Worm (Caenorhabditis elegans): ENCODE measurements around the gene fip-3.

Gene fip-3

DNA sequence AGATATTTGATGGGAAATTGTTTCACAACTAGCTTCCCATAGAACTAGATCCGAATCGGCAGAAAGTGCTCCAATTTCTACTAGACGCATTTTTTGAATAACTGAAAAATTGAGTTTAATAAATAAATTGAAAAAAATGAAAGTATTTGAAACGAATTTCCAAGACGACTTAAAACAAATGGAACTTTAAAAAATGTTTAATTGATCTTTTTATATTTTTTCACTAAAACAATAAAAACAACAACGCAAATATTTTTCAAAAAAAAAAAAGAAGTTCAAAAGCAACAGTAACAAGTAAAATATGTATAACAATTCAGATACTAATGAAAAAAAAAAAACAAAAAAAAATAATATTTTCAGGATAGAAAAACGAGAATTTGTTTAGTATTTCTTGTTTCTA is 20.4 kb upstream of the fip-3 start, which contains the start of gene C06E1.9:
Gene C06E1.9 (minus strand): TSS at position 101 of the 400 bp plus-strand sequence.
- TF ChIP-seq ceh-24 (tag; optimal IDR thresholded peaks at IDR 0.05) = no peak
- TF ChIP-seq C38D4.7 (GFP tag; optimal IDR thresholded peaks at IDR 0.05) = no peak
- no peak for TF ChIP-seq lim-6 (tag; optimal IDR thresholded peaks at IDR 0.05)
- TF ChIP-seq hlh-15 (tag; optimal IDR thresholded peaks at IDR 0.05) = no peak
- no peak for TF ChIP-seq unc-3 (GFP tag; conservative IDR thresholded peaks at IDR 0.05)
- TF ChIP-seq unc-3 (tag; optimal IDR thresholded peaks at IDR 0.05) = no peak
- no peak for TF ChIP-seq syd-9 (tag; optimal IDR thresholded peaks at IDR 0.05)
- TF ChIP-seq elt-4 (tag; optimal IDR thresholded peaks at IDR 0.05) = no peak
- TF ChIP-seq ceh-18 (tag; optimal IDR thresholded peaks at IDR 0.05) = no peak
- TF ChIP-seq nhr-232 (tag; optimal IDR thresholded peaks at IDR 0.05) = no peak
- no peak for TF ChIP-seq unc-42 (tag; optimal IDR thresholded peaks at IDR 0.05)
- TF ChIP-seq T23F11.4 (GFP tag; optimal IDR thresholded peaks at IDR 0.05) = no peak
- TF ChIP-seq npax-4 (tag; optimal IDR thresholded peaks at IDR 0.05) = no peak
- no peak for TF ChIP-seq fkh-6 (tag; optimal IDR thresholded peaks at IDR 0.05)

DNA sequence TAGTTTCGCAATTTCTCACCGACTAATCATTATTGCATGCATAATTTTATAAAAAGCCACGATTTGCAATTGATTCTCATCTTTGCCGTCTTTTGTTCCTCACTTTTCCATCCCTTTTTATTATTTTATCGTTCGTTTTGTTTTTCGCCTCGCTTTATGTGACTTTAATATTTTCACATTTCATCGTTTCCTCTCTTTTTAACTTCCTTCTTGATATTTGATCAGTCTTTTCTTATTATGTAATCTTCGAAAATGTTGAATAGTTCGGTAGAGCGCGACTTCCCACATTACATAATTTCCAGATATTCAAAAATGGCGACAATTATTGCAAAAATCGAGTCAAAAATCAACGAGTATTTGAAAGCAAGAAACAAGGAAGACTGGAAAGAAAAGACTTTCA is 16.2 kb upstream of the fip-3 start, which contains the start of gene C06E1.1:
Gene C06E1.1 (plus strand): TSS at position 301 of the 400 bp plus-strand sequence.
- no peak for TF ChIP-seq pag-3 (tag; optimal IDR thresholded peaks at IDR 0.05; ENCODE audit: borderline replicate concordance)
- TF ChIP-seq ttx-3 (tag; optimal IDR thresholded peaks at IDR 0.05) = no peak
- no peak for TF ChIP-seq elt-4 (tag; optimal IDR thresholded peaks at IDR 0.05)
- TF ChIP-seq che-1 (tag; optimal IDR thresholded peaks at IDR 0.05) = no peak
- TF ChIP-seq lim-6 (tag; optimal IDR thresholded peaks at IDR 0.05) = no peak
- no peak for TF ChIP-seq ceh-24 (tag; optimal IDR thresholded peaks at IDR 0.05)
- no peak for TF ChIP-seq mec-3 (tag; optimal IDR thresholded peaks at IDR 0.05; ENCODE audit: borderline replicate concordance)
- TF ChIP-seq tbx-2 (tag; optimal IDR thresholded peaks at IDR 0.05) = no peak
- no peak for TF ChIP-seq odd-2 (tag; optimal IDR thresholded peaks at IDR 0.05)
- TF ChIP-seq F13H6.1 (tag; optimal IDR thresholded peaks at IDR 0.05) = no peak
- TF ChIP-seq elt-2 (tag; optimal IDR thresholded peaks at IDR 0.05) = no peak
- TF ChIP-seq unc-55 (GFP tag; optimal IDR thresholded peaks at IDR 0.05) = no peak
- no peak for TF ChIP-seq ceh-30 (tag; optimal IDR thresholded peaks at IDR 0.05)
- no peak for TF ChIP-seq ama-1 (optimal IDR thresholded peaks at IDR 0.05)
- TF ChIP-seq ceh-48 (tag; optimal IDR thresholded peaks at IDR 0.05) = no peak
- no peak for TF ChIP-seq sdc-2 (tag; optimal IDR thresholded peaks at IDR 0.05)
- no peak for TF ChIP-seq hlh-6 (tag; optimal IDR thresholded peaks at IDR 0.05)
- TF ChIP-seq sox-4 (tag; optimal IDR thresholded peaks at IDR 0.05) = no peak

DNA sequence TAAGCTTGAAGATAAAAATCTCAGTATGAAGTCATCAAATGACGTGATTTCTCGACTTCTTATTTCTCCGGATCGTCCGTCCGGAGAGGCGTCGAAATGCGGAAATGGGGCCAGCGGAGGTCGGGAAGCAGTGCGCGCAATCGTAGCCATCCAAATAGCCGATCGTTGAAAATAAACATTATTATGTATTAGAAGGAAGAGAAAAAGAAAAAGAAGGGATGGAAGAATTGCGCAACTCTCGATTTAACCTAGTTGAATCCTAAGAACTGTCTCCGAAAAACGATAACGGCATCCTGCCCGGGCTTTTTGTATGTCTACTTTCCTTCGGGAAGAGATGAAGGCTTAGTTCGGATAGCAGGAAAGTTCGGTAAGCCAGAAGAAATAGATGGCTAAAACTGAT is 12.9 kb upstream of the fip-3 start:
- TF ChIP-seq ceh-24 (tag; optimal IDR thresholded peaks at IDR 0.05) (no peak), pha-4 (tag; optimal IDR thresholded peaks at IDR 0.05) (no peak), ceh-30 (tag; optimal IDR thresholded peaks at IDR 0.05) (no peak), nhr-11 (tag; optimal IDR thresholded peaks at IDR 0.05) (no peak), sdc-2 (tag; optimal IDR thresholded peaks at IDR 0.05) (no peak), pha-2 (tag; optimal IDR thresholded peaks at IDR 0.05) (no peak), ceh-31 (tag; optimal IDR thresholded peaks at IDR 0.05) (no peak), F13H6.1 (tag; optimal IDR thresholded peaks at IDR 0.05) (no peak), lim-6 (tag; optimal IDR thresholded peaks at IDR 0.05) (no peak), ahr-1 (tag; optimal IDR thresholded peaks at IDR 0.05) (no peak), unc-42 (tag; optimal IDR thresholded peaks at IDR 0.05) (no peak), pqm-1 (tag; optimal IDR thresholded peaks at IDR 0.05) (no peak), C38D4.7 (GFP tag; optimal IDR thresholded peaks at IDR 0.05) (no peak)

DNA sequence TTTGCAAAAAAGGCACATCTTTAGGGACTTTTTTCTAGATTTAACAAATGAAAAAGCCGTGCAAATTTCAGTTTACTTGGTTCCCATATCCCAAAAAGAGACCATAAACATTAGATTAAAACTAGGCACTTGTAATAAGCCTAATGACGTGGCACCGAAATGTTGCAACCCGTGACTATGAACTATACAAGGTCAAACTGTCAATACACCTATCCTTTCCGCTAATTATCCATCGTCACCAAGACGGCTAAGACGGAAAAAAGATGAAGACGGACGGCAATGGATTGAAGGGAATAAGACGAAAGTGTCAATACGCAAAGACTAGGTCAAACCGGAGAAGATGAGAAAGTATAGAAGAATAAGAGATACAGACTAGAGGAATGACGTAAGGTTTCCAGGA is 9.7 kb upstream of the fip-3 start:
- TF ChIP-seq ceh-30 (tag; optimal IDR thresholded peaks at IDR 0.05) (no peak), ttx-3 (tag; optimal IDR thresholded peaks at IDR 0.05) (no peak), ets-4 (tag; optimal IDR thresholded peaks at IDR 0.05) (no peak), fkh-10 (GFP tag; optimal IDR thresholded peaks at IDR 0.05) (no peak), unc-42 (tag; optimal IDR thresholded peaks at IDR 0.05) (no peak)

All from whole organism, late embryonic.